Worm (Caenorhabditis elegans) whole organism, L4 larva: ENCODE results near the gene Y113G7B.27.

Experiments
- dmd-8 ChIP-seq: fragments of 200-800 bp; sonication (Bioruptor generic); IDR thresholded peaks from 2 replicates; pipeline ENCODE4 v1.3.6; 2022; ENCODE audit warnings: missing genetic modification characterization, missing compliant biosample characterization
- dpl-1 ChIP-seq: fragments of 150-350 bp; optimal IDR thresholded peaks from 2 replicates; lab custom pipeline; 2014; ENCODE audit warnings: missing biosample characterization, missing genetic modification reagents, missing genetic modification characterization
- pha-4 ChIP-seq, 2 experiments: fragments of 150-350 bp in 1 of 2; fragments of 200-800 bp in 1 of 2; sonication (Bioruptor generic) in 1 of 2; IDR thresholded peaks in 1 of 2; optimal IDR thresholded peaks in 1 of 2; 2 replicates each; pipeline versions ENCODE4 v1.3.6 to Lab custom; 2014 to 2022; ENCODE audit warnings: missing genetic modification characterization in 2 of 2, missing genetic modification reagents in 2 of 2, missing biosample characterization in 1 of 2, missing compliant biosample characterization in 1 of 2

DNA sequence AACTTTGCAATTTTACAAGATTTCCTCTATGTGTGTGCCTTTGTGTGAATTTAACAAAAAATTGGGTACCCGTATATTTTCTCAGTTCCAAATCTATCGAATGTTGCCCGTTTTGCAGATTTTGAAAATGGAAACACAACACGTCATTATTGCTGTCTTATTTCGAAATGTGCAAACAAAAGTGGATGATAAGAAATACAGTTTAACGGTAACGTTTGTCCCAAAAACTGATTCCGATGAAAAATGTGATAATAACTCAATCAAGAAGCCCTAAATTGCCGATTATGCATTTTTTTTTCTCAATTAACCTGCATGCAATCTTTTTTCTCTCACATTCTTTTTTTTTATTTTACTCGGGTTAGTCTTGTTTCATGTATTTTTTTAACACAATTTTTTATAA lies 32.7 kb downstream of the Y113G7B.27 start:
- TF ChIP-seq dmd-8 (no peak), dpl-1 (no peak), pha-4 (GFP tag; IDR thresholded peaks at IDR 0.05; lab: Robert Waterston, UW) (no peak), pha-4 (tag; optimal IDR thresholded peaks at IDR 0.05; lab: Kevin White, UChicago) (no peak)
